Fruit fly (Drosophila melanogaster) whole organism, embryonic: ENCODE measurements around the gene cerv.

Source experiments
- Ada2b ChIP-seq: fragments of 200-800 bp; sonication (Bioruptor generic); IDR thresholded peaks from 2 replicates; pipeline ENCODE4 v1.3.6; 2022; ENCODE audit warnings: missing biosample characterization, missing genetic modification characterization
- CG10267 ChIP-seq: fragments of 200-800 bp; sonication (Bioruptor generic); optimal IDR thresholded peaks from 2 replicates; lab custom pipeline; 2018; ENCODE audit warnings: missing biosample characterization, mild to moderate bottlenecking, missing genetic modification characterization, moderate library complexity
- CG10565 ChIP-seq: fragments of 200-800 bp; sonication (Bioruptor generic); optimal IDR thresholded peaks from 3 replicates; lab custom pipeline; 2016; ENCODE audit warnings: missing biosample characterization, mild to moderate bottlenecking, missing genetic modification characterization
- CG12104 ChIP-seq: fragments of 200-800 bp; sonication (Bioruptor generic); optimal IDR thresholded peaks from 3 replicates; lab custom pipeline; 2016; ENCODE audit warnings: missing biosample characterization, missing genetic modification characterization
- CG13296 ChIP-seq: fragments of 200-800 bp; sonication (Bioruptor generic); optimal IDR thresholded peaks from 3 replicates; lab custom pipeline; 2018; ENCODE audit warnings: missing biosample characterization, mild to moderate bottlenecking, missing genetic modification characterization
- CG15011 ChIP-seq: fragments of 200-800 bp; sonication (Bioruptor generic); optimal IDR thresholded peaks from 3 replicates; lab custom pipeline; 2018; ENCODE audit warnings: missing biosample characterization, mild to moderate bottlenecking, missing genetic modification characterization
- CG15514 ChIP-seq: fragments of 200-800 bp; sonication (Bioruptor generic); optimal IDR thresholded peaks from 3 replicates; lab custom pipeline; 2017; ENCODE audit warnings: missing biosample characterization, missing genetic modification characterization, mild to moderate bottlenecking, moderate library complexity, missing genetic modification reagents
- CG17568 ChIP-seq: fragments of 200-800 bp; sonication (Bioruptor generic); optimal IDR thresholded peaks from 2 replicates; lab custom pipeline; 2018; ENCODE audit warnings: missing biosample characterization, mild to moderate bottlenecking, missing genetic modification characterization, moderate library complexity
- CG17612 ChIP-seq: fragments of 200-800 bp; sonication (Bioruptor generic); IDR thresholded peaks from 2 replicates; pipeline ENCODE4 v1.3.6; 2022; ENCODE audit warnings: missing biosample characterization, missing genetic modification characterization
- CG18599 ChIP-seq: fragments of 200-800 bp; sonication (Bioruptor generic); optimal IDR thresholded peaks from 3 replicates; lab custom pipeline; 2017; ENCODE audit warnings: missing biosample characterization, missing genetic modification characterization, mild to moderate bottlenecking, moderate library complexity, missing genetic modification reagents
- CG2678 ChIP-seq: fragments of 200-800 bp; sonication (Bioruptor generic); optimal IDR thresholded peaks from 3 replicates; lab custom pipeline; 2019; ENCODE audit warnings: missing biosample characterization, mild to moderate bottlenecking, missing genetic modification characterization, moderate library complexity
- CG3726 ChIP-seq: fragments of 200-800 bp; sonication (Bioruptor generic); IDR thresholded peaks from 3 replicates; pipeline ENCODE4, ENCODE4 v1.3.6; 2022; ENCODE audit warnings: missing biosample characterization, missing genetic modification characterization
- CG42726 ChIP-seq: fragments of 200-800 bp; sonication (Bioruptor generic); IDR thresholded peaks from 2 replicates; pipeline ENCODE4 v1.3.6; 2022; ENCODE audit warnings: missing biosample characterization, missing genetic modification characterization; ENCODE audit not compliant: partially characterized antibody
- CG4404 ChIP-seq: fragments of 200-800 bp; sonication (Bioruptor generic); IDR thresholded peaks from 2 replicates; pipeline ENCODE4 v1.3.6; 2022; ENCODE audit warnings: missing biosample characterization, missing genetic modification characterization
- CG4854 ChIP-seq: fragments of 200-800 bp; sonication (Bioruptor generic); optimal IDR thresholded peaks from 2 replicates; lab custom pipeline; 2016; ENCODE audit warnings: missing biosample characterization, missing genetic modification characterization, inconsistent platforms
- CG6765 ChIP-seq: fragments of 200-800 bp; sonication (Bioruptor generic); optimal IDR thresholded peaks from 3 replicates; lab custom pipeline; 2017; ENCODE audit warnings: missing biosample characterization, mild to moderate bottlenecking, missing genetic modification characterization
- CG7963 ChIP-seq: fragments of 200-800 bp; sonication (Bioruptor generic); IDR thresholded peaks from 3 replicates; pipeline ENCODE4 v1.3.6; 2022; ENCODE audit warnings: missing biosample characterization, missing genetic modification characterization; ENCODE audit not compliant: partially characterized antibody
- CG8290 ChIP-seq, 3 experiments: fragments of 200-800 bp; sonication (Bioruptor generic); optimal IDR thresholded peaks; 2 replicates each; lab custom pipeline; 2016 to 2019; ENCODE audit warnings: missing biosample characterization in 3 of 3, missing genetic modification characterization in 3 of 3, mild to moderate bottlenecking in 2 of 3, moderate library complexity in 1 of 3
- CG8765 ChIP-seq: fragments of 200-800 bp; sonication (Bioruptor generic); IDR thresholded peaks from 2 replicates; pipeline ENCODE4 v1.3.6; 2022; ENCODE audit warnings: missing biosample characterization, missing genetic modification characterization
- CG8924 ChIP-seq: fragments of 200-800 bp; optimal IDR thresholded peaks from 3 replicates; lab custom pipeline; 2019; ENCODE audit warnings: missing biosample characterization, mild to moderate bottlenecking, missing genetic modification characterization, moderate library complexity
- CTCF ChIP-seq: fragments of 200-800 bp; sonication (Bioruptor generic); optimal IDR thresholded peaks from 2 replicates; lab custom pipeline; 2017; ENCODE audit warnings: missing biosample characterization, mild to moderate bottlenecking, missing genetic modification characterization, moderate library complexity
- Chrac-16 ChIP-seq: fragments of 200-800 bp; sonication (Bioruptor generic); optimal IDR thresholded peaks from 3 replicates; lab custom pipeline; 2016; ENCODE audit warnings: missing biosample characterization, missing genetic modification characterization
- Dip2 ChIP-seq: fragments of 200-800 bp; sonication (Bioruptor generic); IDR thresholded peaks from 2 replicates; pipeline ENCODE4 v1.3.6; 2022; ENCODE audit warnings: missing biosample characterization, missing genetic modification characterization
- Dll ChIP-seq: fragments of 200-800 bp; sonication (Bioruptor generic); IDR thresholded peaks from 4 replicates; pipeline ENCODE4 v1.3.6; 2022; ENCODE audit warnings: missing biosample characterization, missing genetic modification characterization; ENCODE audit not compliant: partially characterized antibody
- Dref ChIP-seq: fragments of 200-800 bp; sonication (Bioruptor generic); IDR thresholded peaks from 2 replicates; pipeline ENCODE4 v1.3.6; 2022; ENCODE audit warnings: missing biosample characterization, missing genetic modification characterization
- H15 ChIP-seq: fragments of 200-800 bp; sonication (Bioruptor generic); IDR thresholded peaks from 3 replicates; pipeline ENCODE4 v1.3.6; 2022; ENCODE audit warnings: missing biosample characterization, missing genetic modification characterization
- HHEX ChIP-seq: fragments of 200-800 bp; sonication (Bioruptor generic); optimal IDR thresholded peaks from 3 replicates; lab custom pipeline; 2017; ENCODE audit warnings: missing biosample characterization, mild to moderate bottlenecking, missing genetic modification characterization, missing genetic modification reagents
- Mad ChIP-seq: fragments of 200-800 bp; sonication (Bioruptor generic); optimal IDR thresholded peaks from 2 replicates; lab custom pipeline; 2016; ENCODE audit warnings: missing biosample characterization, missing genetic modification characterization
- Meics ChIP-seq: fragments of 200-800 bp; sonication (Bioruptor generic); optimal IDR thresholded peaks from 2 replicates; lab custom pipeline; 2017; ENCODE audit warnings: missing biosample characterization, mild to moderate bottlenecking, missing genetic modification characterization
- Mes4 ChIP-seq: fragments of 200-800 bp; sonication (Bioruptor generic); optimal IDR thresholded peaks from 2 replicates; lab custom pipeline; 2016; ENCODE audit warnings: missing biosample characterization, missing genetic modification characterization
- NC2β ChIP-seq: fragments of 200-800 bp; sonication (Bioruptor generic); optimal IDR thresholded peaks from 2 replicates; lab custom pipeline; 2016; ENCODE audit warnings: missing biosample characterization, missing genetic modification characterization
- Spps ChIP-seq: fragments of 200-800 bp; sonication (Bioruptor generic); optimal IDR thresholded peaks from 2 replicates; lab custom pipeline; 2018; ENCODE audit warnings: missing biosample characterization, mild to moderate bottlenecking, missing genetic modification characterization
- al ChIP-seq: fragments of 200-800 bp; sonication (Bioruptor generic); IDR thresholded peaks from 2 replicates; pipeline ENCODE4 v1.3.6; 2022; ENCODE audit warnings: missing biosample characterization, missing genetic modification characterization
- az2 ChIP-seq: fragments of 200-800 bp; sonication (Bioruptor generic); optimal IDR thresholded peaks from 3 replicates; lab custom pipeline; 2016; ENCODE audit warnings: missing biosample characterization, missing genetic modification characterization
- btn ChIP-seq: fragments of 200-800 bp; sonication (Bioruptor generic); optimal IDR thresholded peaks from 2 replicates; lab custom pipeline; 2016; ENCODE audit warnings: missing biosample characterization, missing genetic modification characterization
- chinmo ChIP-seq: fragments of 200-800 bp; sonication (Bioruptor generic); IDR thresholded peaks from 4 replicates; pipeline ENCODE4 v1.3.6; 2022; ENCODE audit warnings: missing biosample characterization, missing genetic modification characterization; ENCODE audit not compliant: partially characterized antibody
- da ChIP-seq: fragments of 200-800 bp; sonication (Bioruptor generic); optimal IDR thresholded peaks from 2 replicates; lab custom pipeline; 2016; ENCODE audit warnings: missing biosample characterization, missing genetic modification characterization
- dmrt11E ChIP-seq: fragments of 200-800 bp; sonication (Bioruptor generic); optimal IDR thresholded peaks from 3 replicates; lab custom pipeline; 2018; ENCODE audit warnings: missing biosample characterization, mild to moderate bottlenecking, missing genetic modification characterization, moderate library complexity
- dpn ChIP-seq, 2 experiments: fragments of 200-800 bp; sonication (Bioruptor generic); optimal IDR thresholded peaks; 3 replicates each; lab custom pipeline; 2016; ENCODE audit warnings: missing biosample characterization in 2 of 2, missing genetic modification characterization in 2 of 2
- exex ChIP-seq: fragments of 200-800 bp; sonication (Bioruptor generic); optimal IDR thresholded peaks from 4 replicates; lab custom pipeline; 2018; ENCODE audit warnings: missing biosample characterization, mild to moderate bottlenecking, missing genetic modification characterization, moderate library complexity
- fd3F ChIP-seq: fragments of 200-800 bp; sonication (Bioruptor generic); optimal IDR thresholded peaks from 2 replicates; lab custom pipeline; 2018; ENCODE audit warnings: missing biosample characterization, mild to moderate bottlenecking, missing genetic modification characterization, moderate library complexity
- hth ChIP-seq: fragments of >200 bp; optimal IDR thresholded peaks from 2 replicates; lab custom pipeline; 2017; ENCODE audit warnings: inconsistent platforms
- odd ChIP-seq: fragments of 200-800 bp; sonication (Bioruptor generic); optimal IDR thresholded peaks from 2 replicates; lab custom pipeline; 2017; ENCODE audit warnings: missing biosample characterization, mild to moderate bottlenecking, missing genetic modification characterization
- onecut ChIP-seq: fragments of 200-800 bp; sonication (Bioruptor generic); IDR thresholded peaks from 2 replicates; pipeline ENCODE4 v1.3.6; 2022; ENCODE audit warnings: missing biosample characterization, missing genetic modification characterization
- org-1 ChIP-seq: fragments of 200-800 bp; sonication (Bioruptor generic); optimal IDR thresholded peaks from 2 replicates; lab custom pipeline; 2017; ENCODE audit warnings: missing biosample characterization, missing genetic modification characterization
- prd ChIP-seq, 3 experiments: fragments of >200 bp in 2 of 3; fragments of 200-800 bp in 1 of 3; sonication (Bioruptor generic) in 1 of 3; optimal IDR thresholded peaks in 2 of 3; IDR thresholded peaks in 1 of 3; 2 replicates in 2 of 3; 3 replicates in 1 of 3; pipeline versions ENCODE4 v1.3.6 to Lab custom; 2017 to 2022; ENCODE audit warnings: missing biosample characterization in 1 of 3, missing genetic modification characterization in 1 of 3
- repo ChIP-seq: fragments of 200-800 bp; sonication (Bioruptor generic); optimal IDR thresholded peaks from 2 replicates; lab custom pipeline; 2016; ENCODE audit warnings: missing biosample characterization, missing genetic modification characterization
- sens-2 ChIP-seq: fragments of 200-800 bp; sonication (Bioruptor generic); IDR thresholded peaks from 2 replicates; pipeline ENCODE4 v1.3.6; 2022; ENCODE audit warnings: missing biosample characterization, missing genetic modification characterization
- unpg ChIP-seq: fragments of 200-800 bp; sonication (Bioruptor generic); optimal IDR thresholded peaks from 3 replicates; lab custom pipeline; 2018; ENCODE audit warnings: missing biosample characterization, mild to moderate bottlenecking, missing genetic modification characterization, moderate library complexity
- yki ChIP-seq: fragments of >200 bp; optimal IDR thresholded peaks from 3 replicates; lab custom pipeline; 2018
- zfh2 ChIP-seq: fragments of 200-800 bp; sonication (Bioruptor generic); optimal IDR thresholded peaks from 2 replicates; lab custom pipeline; 2016; ENCODE audit warnings: missing biosample characterization, missing genetic modification characterization

The cerv gene

dm6 chrX:15615426-15615825 is 37.5 kb upstream of the cerv start (continued):
- TF ChIP-seq CG3726 (GFP tag; lab: Robert Waterston, UW) (0 out of 3 replicates have a peak, but pooled peaks have one; percentile 16), CG15514 (peak; percentile 31), btn (GFP tag; lab: Kevin White, UChicago) (no peak), CG2678 (tag; lab: Kevin White, UChicago) (peak; percentile 71), CG12104 (GFP tag; lab: Kevin White, UChicago) (peak; percentile 5), Dll (GFP tag; lab: Robert Waterston, UW) (no peak), org-1 (GFP tag; lab: Kevin White, UChicago) (peak; percentile 26), Chrac-16 (GFP tag; lab: Kevin White, UChicago) (peak; percentile 30), zfh2 (GFP tag; lab: Kevin White, UChicago) (no peak), CG7963 (GFP tag; lab: Robert Waterston, UW) (no peak), Mad (no peak), unpg (GFP tag; lab: Kevin White, UChicago) (peak; percentile 77), al (GFP tag; lab: Robert Waterston, UW) (no peak), H15 (GFP tag; lab: Robert Waterston, UW) (0 out of 3 replicates have a peak, but pooled peaks have one; percentile 7), chinmo (GFP tag; lab: Robert Waterston, UW) (no peak), yki (lab: Kevin White, UChicago) (no peak), CG8765 (GFP tag; lab: Robert Waterston, UW) (no peak; the same call in 1 of the 2 replicates), exex (tag; lab: Kevin White, UChicago) (no peak), CG6765 (GFP tag; lab: Kevin White, UChicago) (no peak), CTCF (GFP tag; lab: Kevin White, UChicago) (no peak), CG10267 (tag; lab: Kevin White, UChicago) (peak; percentile 58), hth (no peak), dpn (GFP tag; optimal IDR thresholded peaks at IDR 0.05; lab: Kevin White, UChicago) (peak; percentile 34 to 53), CG18599 (GFP tag; lab: Kevin White, UChicago) (peak; percentile 39), onecut (0 out of 2 replicates have a peak, but pooled peaks have one; percentile 5), Meics (GFP tag; lab: Kevin White, UChicago) (peak; percentile 46), Mes4 (peak; percentile 28), odd (GFP tag; lab: Kevin White, UChicago) (no peak), HHEX (peak; percentile 2), Spps (tag; lab: Kevin White, UChicago) (peak; percentile 5), CG17612 (GFP tag; lab: Robert Waterston, UW) (no peak), CG8924 (tag; lab: Kevin White, UChicago) (peak; percentile 63), CG13296 (GFP tag; lab: Kevin White, UChicago) (peak; percentile 2), CG4404 (GFP tag; lab: Robert Waterston, UW) (no peak), CG8290 (GFP tag; optimal IDR thresholded peaks at IDR 0.05; lab: Kevin White, UChicago) (peak; percentile 13), CG8290 (tag; optimal IDR thresholded peaks at IDR 0.05; lab: Kevin White, UChicago) (peak in 1 of 2 experiments; percentile 0), CG15011 (no peak), Dref (GFP tag; lab: Robert Waterston, UW) (no peak), fd3F (GFP tag; lab: Kevin White, UChicago) (peak; percentile 35), da (GFP tag; lab: Kevin White, UChicago) (no peak), CG42726 (GFP tag; lab: Robert Waterston, UW) (no peak), Ada2b (no peak), CG17568 (GFP tag; lab: Kevin White, UChicago) (peak; percentile 11), CG4854 (GFP tag; lab: Kevin White, UChicago) (no peak), Dip2 (no peak), sens-2 (no peak), CG10565 (no peak), dmrt11E (tag; lab: Kevin White, UChicago) (peak; percentile 60), prd (optimal IDR thresholded peaks at IDR 0.05; lab: Kevin White, UChicago) (no peak), prd (GFP tag; IDR thresholded peaks at IDR 0.05; lab: Robert Waterston, UW) (peak; percentile 72), repo (no peak), az2 (GFP tag; lab: Kevin White, UChicago) (peak; percentile 70), NC2β (peak; percentile 20)
